Worm (Caenorhabditis elegans): ENCODE data around the gene F35H8.2.
A peak's percentile ranks its signal among the peaks of the same experiment; 100 is the strongest.

The F35H8.2 gene

DNA sequence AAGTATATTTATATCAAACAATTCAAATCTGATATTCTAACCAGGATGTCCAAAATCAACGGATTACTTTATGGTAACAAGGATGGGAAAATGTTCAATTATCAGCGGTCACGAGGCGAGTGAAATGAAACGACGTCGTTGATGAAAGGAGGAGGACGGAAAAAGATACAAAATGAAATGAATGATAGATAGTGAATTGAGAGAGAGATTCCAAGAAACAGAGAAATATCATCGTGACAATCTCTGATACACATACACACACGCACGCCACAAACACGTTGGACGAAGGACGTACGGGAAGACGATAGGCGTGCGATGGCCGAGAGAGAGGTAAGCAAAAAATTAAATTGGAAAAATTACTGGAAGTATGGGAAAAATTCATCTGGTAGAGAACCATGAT, 45.8 kb downstream of the F35H8.2 start (continued):
- TF ChIP-seq unc-55 (GFP tag; optimal IDR thresholded peaks at IDR 0.05), result no peak
- peak; percentile 1 for TF ChIP-seq Y55F3AM.14 (GFP tag; optimal IDR thresholded peaks at IDR 0.05)
- TF ChIP-seq sma-9 (GFP tag; optimal IDR thresholded peaks at IDR 0.05), result peak; percentile 95
- TF ChIP-seq sma-9 (tag; optimal IDR thresholded peaks at IDR 0.05), result no peak
- TF ChIP-seq R02D3.7 (tag; optimal IDR thresholded peaks at IDR 0.05), result no peak
- no peak for TF ChIP-seq mbf-1 (tag; optimal IDR thresholded peaks at IDR 0.05)
- no peak for TF ChIP-seq lin-39 (tag; optimal IDR thresholded peaks at IDR 0.05)
- TF ChIP-seq mdl-1 (tag; optimal IDR thresholded peaks at IDR 0.05), result peak; percentile 75 to 91
- TF ChIP-seq ceh-82 (tag; optimal IDR thresholded peaks at IDR 0.05), result no peak
- peak; percentile 85 for TF ChIP-seq sem-4 (tag; optimal IDR thresholded peaks at IDR 0.05)
- TF ChIP-seq peb-1 (tag; optimal IDR thresholded peaks at IDR 0.05), result no peak
- peak; percentile 41 for TF ChIP-seq ama-1 (optimal IDR thresholded peaks at IDR 0.05)
- TF ChIP-seq lsy-2 (tag; optimal IDR thresholded peaks at IDR 0.05), result peak in 1 of 2 experiments; percentile 72
- peak; percentile 21 for TF ChIP-seq lin-13 (GFP tag; optimal IDR thresholded peaks at IDR 0.05)
- no peak for TF ChIP-seq ztf-1 (GFP tag; conservative IDR thresholded peaks at IDR 0.05)
- peak; percentile 95 for TF ChIP-seq nhr-21 (tag; optimal IDR thresholded peaks at IDR 0.05)
- no peak for TF ChIP-seq unc-62 (GFP tag; optimal IDR thresholded peaks at IDR 0.05)
- peak; percentile 58 for TF ChIP-seq nhr-6 (tag; optimal IDR thresholded peaks at IDR 0.05)

DNA sequence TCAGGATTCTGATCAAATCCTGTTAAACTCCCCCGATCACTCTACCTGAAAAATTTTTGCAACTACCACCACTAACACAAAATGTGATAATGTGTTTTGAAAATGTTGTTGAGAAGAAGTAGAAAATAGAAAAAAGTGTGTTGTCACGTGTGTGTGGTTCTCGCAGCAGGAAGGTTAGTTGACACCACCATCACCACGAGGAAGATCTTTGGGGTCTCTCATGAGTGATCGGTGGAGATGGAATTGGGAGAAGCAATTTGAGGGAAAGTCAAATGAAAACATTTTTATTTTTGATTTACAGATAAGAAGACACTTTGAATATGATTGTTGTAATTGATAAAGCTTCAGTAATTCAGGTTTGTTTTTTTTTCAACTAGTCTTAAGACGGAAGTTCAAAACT, 46.4 kb downstream of the F35H8.2 start:
- TF ChIP-seq mab-5 (tag; optimal IDR thresholded peaks at IDR 0.05) (no peak), elt-1 (tag; optimal IDR thresholded peaks at IDR 0.05) (no peak), ZK546.5 (tag; optimal IDR thresholded peaks at IDR 0.05) (no peak), egl-27 (tag; optimal IDR thresholded peaks at IDR 0.05) (no peak), ceh-82 (tag; optimal IDR thresholded peaks at IDR 0.05) (no peak), nhr-77 (tag; optimal IDR thresholded peaks at IDR 0.05) (no peak), fos-1 (tag; optimal IDR thresholded peaks at IDR 0.05) (no peak), ztf-1 (GFP tag; conservative IDR thresholded peaks at IDR 0.05) (no peak), nhr-237 (tag; optimal IDR thresholded peaks at IDR 0.05) (no peak), snpc-4 (tag; optimal IDR thresholded peaks at IDR 0.05) (no peak), lin-11 (tag; optimal IDR thresholded peaks at IDR 0.05) (no peak), sma-9 (GFP tag; optimal IDR thresholded peaks at IDR 0.05) (peak; percentile 87), sma-9 (tag; optimal IDR thresholded peaks at IDR 0.05) (no peak), lin-13 (GFP tag; optimal IDR thresholded peaks at IDR 0.05) (peak; percentile 9), peb-1 (tag; optimal IDR thresholded peaks at IDR 0.05) (no peak), ama-1 (optimal IDR thresholded peaks at IDR 0.05) (no peak), C34F6.9 (tag; optimal IDR thresholded peaks at IDR 0.05) (peak; percentile 36), nhr-11 (tag; optimal IDR thresholded peaks at IDR 0.05) (no peak), nhr-10 (tag; optimal IDR thresholded peaks at IDR 0.05) (no peak), sem-4 (tag; optimal IDR thresholded peaks at IDR 0.05) (peak; percentile 72), nhr-23 (tag; optimal IDR thresholded peaks at IDR 0.05) (no peak), unc-62 (GFP tag; optimal IDR thresholded peaks at IDR 0.05) (no peak), alr-1 (tag; optimal IDR thresholded peaks at IDR 0.05) (no peak), nhr-21 (tag; optimal IDR thresholded peaks at IDR 0.05) (peak; percentile 12), gmeb-1 (tag; optimal IDR thresholded peaks at IDR 0.05) (peak; percentile 54), blmp-1 (tag; optimal IDR thresholded peaks at IDR 0.05; ENCODE audit: insufficient read depth) (peak; percentile 68), F13H6.1 (tag; optimal IDR thresholded peaks at IDR 0.05) (no peak), sma-3 (GFP tag; optimal IDR thresholded peaks at IDR 0.05) (peak; percentile 17), dmd-4 (tag; optimal IDR thresholded peaks at IDR 0.05) (no peak), ztf-11 (tag; optimal IDR thresholded peaks at IDR 0.05) (no peak), unc-39 (tag; optimal IDR thresholded peaks at IDR 0.05) (no peak), nhr-6 (tag; optimal IDR thresholded peaks at IDR 0.05) (peak; percentile 27), ceh-16 (tag; optimal IDR thresholded peaks at IDR 0.05) (no peak), lin-39 (tag; optimal IDR thresholded peaks at IDR 0.05) (no peak), nhr-25 (tag; optimal IDR thresholded peaks at IDR 0.05) (peak; percentile 86), mbf-1 (tag; optimal IDR thresholded peaks at IDR 0.05) (no peak), R02D3.7 (tag; optimal IDR thresholded peaks at IDR 0.05) (no peak), nhr-129 (tag; optimal IDR thresholded peaks at IDR 0.05) (peak; percentile 86), skn-1 (tag; optimal IDR thresholded peaks at IDR 0.05) (no peak), Y55F3AM.14 (GFP tag; optimal IDR thresholded peaks at IDR 0.05) (no peak), crh-2 (tag; optimal IDR thresholded peaks at IDR 0.05) (peak; percentile 75), lsy-2 (tag; optimal IDR thresholded peaks at IDR 0.05) (peak in 1 of 2 experiments; percentile 60), nhr-12 (tag; optimal IDR thresholded peaks at IDR 0.05) (no peak), unc-55 (GFP tag; optimal IDR thresholded peaks at IDR 0.05) (no peak), mdl-1 (tag; optimal IDR thresholded peaks at IDR 0.05) (peak; percentile 3 to 70), aly-2 (tag; optimal IDR thresholded peaks at IDR 0.05) (no peak), elt-3 (tag; optimal IDR thresholded peaks at IDR 0.05) (no peak), zag-1 (tag; optimal IDR thresholded peaks at IDR 0.05) (no peak), ztf-4 (tag; optimal IDR thresholded peaks at IDR 0.05) (peak; percentile 72)

Measured in whole organism, L2 larva.